Worm (Caenorhabditis elegans): Measurements from ENCODE around the gene M60.4.
A peak's percentile ranks its signal among the peaks of the same experiment; 100 is the strongest.

- TF ChIP-seq nhr-23 (tag; optimal IDR thresholded peaks at IDR 0.05), result peak; percentile 65
- no peak for TF ChIP-seq pha-4 (tag; optimal IDR thresholded peaks at IDR 0.05)
- no peak for TF ChIP-seq fkh-10 (GFP tag; optimal IDR thresholded peaks at IDR 0.05)
- TF ChIP-seq skn-1 (tag; optimal IDR thresholded peaks at IDR 0.05), result no peak
- no peak for TF ChIP-seq ama-1 (optimal IDR thresholded peaks at IDR 0.05)
- no peak for TF ChIP-seq nhr-67 (tag; optimal IDR thresholded peaks at IDR 0.05)
Observed at ce11 chrX:8200206-8200605, 35.9 kb downstream of the M60.4 start.

Data from whole organism, L3 larva.